Fruit fly (Drosophila melanogaster): ENCODE data around the gene CG32641.
"Not testable (repeated sequence)": the region's sequence is repeated elsewhere in the genome, so short reads cannot be mapped to it uniquely, and the experiment has no call there.

CG32641 gene

DNA sequence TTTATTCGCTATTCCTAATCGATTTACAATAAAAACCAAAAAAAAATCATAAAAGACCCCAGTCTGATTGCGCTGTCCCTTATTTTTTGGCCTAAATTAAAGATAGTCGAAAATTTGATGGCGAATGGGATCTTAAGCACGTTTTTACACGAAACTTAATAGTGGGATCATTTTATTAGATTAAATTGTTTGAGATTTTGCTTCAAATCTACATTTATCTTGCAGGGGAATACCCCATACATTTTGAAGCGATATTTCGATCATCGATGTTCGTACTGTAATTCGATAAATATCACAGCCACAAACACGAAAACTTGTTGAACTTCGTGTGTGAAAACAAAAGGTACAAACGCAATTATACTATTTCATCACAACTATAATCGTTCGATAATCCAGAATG is at the start of gene CG32641:
CG32641 (plus strand) TSS at position 301 of the 400 bp plus-strand sequence.
- not testable (repeated sequence) for TF ChIP-seq CG17801 (GFP tag; optimal IDR thresholded peaks at IDR 0.05; ENCODE audit: partially characterized antibody)

DNA sequence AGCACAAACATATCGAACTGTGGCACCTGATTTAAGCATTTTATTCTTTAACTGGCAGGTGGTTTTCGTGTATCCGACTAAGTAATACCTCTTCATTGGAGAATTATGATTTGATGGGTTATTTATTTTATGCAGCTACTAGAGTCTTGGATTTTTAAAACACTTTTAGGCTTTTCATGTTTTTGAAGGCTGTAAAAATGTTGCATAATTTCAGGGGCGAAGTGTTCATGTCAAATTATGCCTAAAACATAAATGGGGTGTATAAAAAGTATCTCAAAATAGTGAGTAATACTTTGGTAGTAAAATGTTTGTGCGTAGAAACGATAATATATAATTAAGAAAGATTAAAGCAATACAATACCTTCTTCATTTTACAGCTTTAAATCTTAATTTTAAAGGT is 49.5 kb upstream of the CG32641 start:
- TF ChIP-seq CG17801 (GFP tag; optimal IDR thresholded peaks at IDR 0.05; ENCODE audit: partially characterized antibody): no peak

dm6 chrX:13135702-13136101 is 48.6 kb upstream of the CG32641 start:
- no peak for TF ChIP-seq CG17801 (GFP tag; optimal IDR thresholded peaks at IDR 0.05; ENCODE audit: partially characterized antibody)

DNA sequence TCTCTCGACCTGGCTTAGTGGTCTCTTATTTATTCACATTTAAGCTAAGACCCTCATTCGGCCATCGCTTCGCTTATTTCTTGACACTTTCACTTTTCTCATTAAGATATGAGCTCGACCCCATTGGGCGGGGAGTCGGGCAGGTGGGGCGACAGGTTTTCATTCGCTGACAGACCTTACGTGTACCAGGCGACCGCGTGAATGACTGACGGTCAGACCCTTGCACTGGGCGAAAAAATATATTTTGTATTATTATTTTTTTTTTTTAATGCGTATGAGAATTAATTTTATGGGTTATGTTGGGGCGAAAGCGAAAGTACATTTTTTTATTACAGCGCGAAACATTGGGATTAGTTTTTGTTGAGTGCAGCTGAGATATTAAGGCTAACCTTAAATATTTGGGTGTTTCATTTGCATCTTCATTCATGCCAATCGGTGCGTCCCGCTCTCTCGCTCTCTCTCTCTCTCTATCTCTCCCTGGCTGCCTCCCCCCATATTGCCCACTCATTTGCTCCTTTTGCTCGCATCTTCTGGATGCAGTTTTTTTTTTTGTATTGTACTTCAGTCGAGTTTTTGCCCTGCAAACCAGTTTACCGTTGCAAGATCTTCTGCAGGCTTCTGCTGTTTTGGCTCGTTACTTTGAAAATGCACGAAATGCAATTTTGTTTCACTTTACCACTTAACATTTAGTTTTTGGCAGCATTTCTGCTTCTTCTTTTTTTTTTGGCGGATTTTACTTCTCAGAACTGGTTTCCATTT is 47.2 kb upstream of the CG32641 start:
- TF ChIP-seq CG17801 (GFP tag; optimal IDR thresholded peaks at IDR 0.05; ENCODE audit: partially characterized antibody): no peak

- no peak for TF ChIP-seq CG17801 (GFP tag; optimal IDR thresholded peaks at IDR 0.05; ENCODE audit: partially characterized antibody)
Measured at dm6 chrX:13138887-13139286, 45.4 kb upstream of the CG32641 start, which contains the start of gene CG32645. Gene CG32645, plus strand, starts transcription at chrX:13139199.

- no peak for TF ChIP-seq CG17801 (GFP tag; optimal IDR thresholded peaks at IDR 0.05; ENCODE audit: partially characterized antibody)
Measured at dm6 chrX:13143100-13143499, 41.2 kb upstream of the CG32641 start.

- no peak for TF ChIP-seq CG17801 (GFP tag; optimal IDR thresholded peaks at IDR 0.05; ENCODE audit: partially characterized antibody)
Measured at dm6 chrX:13145858-13146257, 38.4 kb upstream of the CG32641 start.

DNA sequence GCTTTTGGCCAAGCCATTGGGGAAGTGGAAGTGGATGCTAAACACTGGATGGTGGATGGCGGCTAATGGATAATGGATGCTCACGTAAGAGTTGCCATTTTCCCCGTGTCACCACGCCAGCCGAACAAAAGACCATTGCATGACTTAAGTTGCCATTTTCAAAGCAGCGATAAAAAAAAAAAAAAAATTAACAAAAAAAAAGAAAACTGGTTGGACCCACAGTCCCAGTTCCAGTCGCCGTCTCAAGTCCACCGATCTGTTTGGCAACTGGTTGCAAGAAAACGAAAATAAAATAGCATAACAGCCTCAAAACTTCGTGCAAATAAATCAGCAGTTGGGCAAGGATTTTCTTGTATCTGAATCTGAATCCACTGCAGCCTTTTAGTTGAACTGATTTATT is 35.2 kb upstream of the CG32641 start:
- no peak for TF ChIP-seq CG17801 (GFP tag; optimal IDR thresholded peaks at IDR 0.05; ENCODE audit: partially characterized antibody)

DNA sequence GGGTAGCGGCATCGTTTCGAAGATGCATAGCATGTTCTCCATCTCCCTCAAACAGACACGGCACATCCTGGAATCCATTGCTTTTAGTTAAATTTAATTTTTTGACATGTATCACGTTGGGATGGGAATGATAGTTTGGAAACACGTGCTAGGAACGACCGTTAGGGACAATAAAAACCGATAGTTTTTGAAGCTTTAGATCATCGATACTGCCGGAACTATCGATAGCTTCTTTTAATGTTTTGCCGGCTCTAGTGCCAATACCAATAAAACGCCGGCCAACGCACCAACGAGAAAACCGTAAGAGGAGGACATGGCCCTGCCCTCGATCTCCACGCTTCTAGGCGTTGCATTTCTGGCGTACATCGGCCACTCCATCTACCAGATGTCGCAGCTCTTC is 29.5 kb upstream of the CG32641 start, which contains the start of the genes CG4318 and CG4332:
CG4318 (minus strand) TSS at position 142 of the 400 bp plus-strand sequence.
CG4332 (plus strand) TSS at position 256 of the 400 bp plus-strand sequence.
- TF ChIP-seq CG17801 (GFP tag; optimal IDR thresholded peaks at IDR 0.05; ENCODE audit: partially characterized antibody): peak; percentile 6

dm6 chrX:13159481-13159880 is 24.8 kb upstream of the CG32641 start, which contains the start of the genes Bap60 and CG12096:
Gene Bap60, minus strand, starts transcription at chrX:13159508.
Gene CG12096, plus strand, starts transcription at chrX:13159604.
- TF ChIP-seq CG17801 (GFP tag; optimal IDR thresholded peaks at IDR 0.05; ENCODE audit: partially characterized antibody): peak; percentile 86

DNA sequence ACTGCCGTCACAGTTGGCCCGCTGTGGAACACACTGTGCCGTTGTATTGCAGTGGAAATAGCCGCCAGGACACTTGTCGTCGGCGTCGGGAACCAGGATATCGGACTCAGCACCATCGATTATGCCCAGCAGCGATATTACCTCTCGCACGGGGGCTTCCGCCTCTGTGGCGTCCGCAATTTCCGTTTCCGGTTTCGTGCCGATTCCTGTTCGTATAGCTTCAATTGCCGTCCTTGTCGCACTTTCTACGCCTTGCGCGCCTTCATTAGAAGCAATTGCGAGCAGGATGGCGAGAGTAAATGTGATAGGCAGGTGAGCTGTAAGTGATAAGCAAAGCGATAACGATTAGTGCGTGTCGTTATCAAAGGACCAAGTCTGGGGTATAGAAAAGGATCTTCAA is 11.4 kb upstream of the CG32641 start:
- no peak for TF ChIP-seq CG17801 (GFP tag; optimal IDR thresholded peaks at IDR 0.05; ENCODE audit: partially characterized antibody)

- not testable (repeated sequence) for TF ChIP-seq CG17801 (GFP tag; optimal IDR thresholded peaks at IDR 0.05; ENCODE audit: partially characterized antibody)
Measured at dm6 chrX:13177720-13178119, 6.6 kb upstream of the CG32641 start, which contains the start of gene CG32640. Gene CG32640, plus strand, starts transcription at chrX:13178005.

- no peak for TF ChIP-seq CG17801 (GFP tag; optimal IDR thresholded peaks at IDR 0.05; ENCODE audit: partially characterized antibody)
Measured at dm6 chrX:13189032-13189431, 4.8 kb downstream of the CG32641 start, which contains the start of gene Lgr4. Gene Lgr4, minus strand, starts transcription at chrX:13189164.

DNA sequence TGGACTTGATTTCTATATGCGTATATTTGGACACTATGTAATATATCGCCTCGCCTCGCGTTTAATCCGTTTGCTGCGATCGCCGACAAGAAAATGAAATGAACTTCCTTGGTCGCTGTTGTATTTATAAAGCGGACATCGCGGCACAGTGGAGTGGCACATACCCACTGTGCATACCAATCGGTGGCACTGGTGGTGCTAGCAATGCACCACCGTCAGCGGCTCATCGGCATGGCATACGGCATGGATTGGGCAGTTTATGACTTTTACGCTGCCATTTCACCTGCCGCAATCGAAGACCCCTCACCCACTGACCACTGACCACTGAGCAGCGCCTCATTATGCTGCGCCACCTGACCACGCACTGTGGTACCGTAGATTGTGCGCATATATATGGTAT is 7.5 kb downstream of the CG32641 start, which contains the start of gene CG12723:
CG12723 (minus strand) TSS at position 101 of the 400 bp plus-strand sequence.
- no peak for TF ChIP-seq CG17801 (GFP tag; optimal IDR thresholded peaks at IDR 0.05; ENCODE audit: partially characterized antibody)

- TF ChIP-seq CG17801 (GFP tag; optimal IDR thresholded peaks at IDR 0.05; ENCODE audit: partially characterized antibody): no peak
Measured at dm6 chrX:13192239-13192638, 8.0 kb downstream of the CG32641 start.

dm6 chrX:13194249-13194648 is 10.0 kb downstream of the CG32641 start, which contains the start of gene Coq5:
Gene Coq5, minus strand, starts transcription at chrX:13194551.
- no peak for TF ChIP-seq CG17801 (GFP tag; optimal IDR thresholded peaks at IDR 0.05; ENCODE audit: partially characterized antibody)
